Worm (Caenorhabditis elegans) whole organism, late embryonic: ENCODE data around the gene rnp-7.
A peak's percentile ranks its signal among the peaks of the same experiment; 100 is the strongest.

Source experiments
- C38D4.7 ChIP-seq: fragments of 200-800 bp; sonication (Bioruptor generic); optimal IDR thresholded peaks from 2 replicates; lab custom pipeline; 2018; ENCODE audit warnings: mild to moderate bottlenecking, missing genetic modification characterization, moderate library complexity, missing compliant biosample characterization
- ahr-1 ChIP-seq: sonication (generic microtip); optimal IDR thresholded peaks from 2 replicates; lab custom pipeline; 2016; ENCODE audit warnings: missing genetic modification characterization, missing compliant biosample characterization
- ama-1 ChIP-seq: fragments of 150-350 bp; optimal IDR thresholded peaks from 2 replicates; lab custom pipeline; 2014
- ceh-18 ChIP-seq: sonication (generic microtip); optimal IDR thresholded peaks from 2 replicates; lab custom pipeline; 2016; ENCODE audit warnings: missing genetic modification characterization, missing compliant biosample characterization
- ceh-31 ChIP-seq: sonication (generic microtip); optimal IDR thresholded peaks from 2 replicates; lab custom pipeline; 2016; ENCODE audit warnings: missing genetic modification characterization, missing compliant biosample characterization
- ceh-34 ChIP-seq: sonication (generic microtip); optimal IDR thresholded peaks from 2 replicates; lab custom pipeline; 2016; ENCODE audit warnings: mild to moderate bottlenecking, missing genetic modification characterization, missing compliant biosample characterization
- ceh-6 ChIP-seq: fragments of 200-800 bp; sonication (Bioruptor generic); optimal IDR thresholded peaks from 2 replicates; lab custom pipeline; 2018; ENCODE audit warnings: mild to moderate bottlenecking, missing genetic modification characterization, missing compliant biosample characterization
- ceh-9 ChIP-seq: sonication (generic microtip); optimal IDR thresholded peaks from 2 replicates; lab custom pipeline; 2016; ENCODE audit warnings: mild to moderate bottlenecking, missing genetic modification characterization, inconsistent platforms, missing compliant biosample characterization
- dve-1 ChIP-seq: sonication (generic microtip); optimal IDR thresholded peaks from 2 replicates; lab custom pipeline; 2017; ENCODE audit warnings: antibody characterized with exemption, mild to moderate bottlenecking, missing genetic modification characterization, missing compliant biosample characterization
- elt-2 ChIP-seq: sonication (generic microtip); optimal IDR thresholded peaks from 2 replicates; lab custom pipeline; 2016; ENCODE audit warnings: missing genetic modification reagents, missing genetic modification characterization, missing compliant biosample characterization
- elt-4 ChIP-seq: sonication (generic microtip); optimal IDR thresholded peaks from 2 replicates; lab custom pipeline; 2016; ENCODE audit warnings: missing genetic modification characterization, missing compliant biosample characterization
- ets-4 ChIP-seq: sonication (generic microtip); optimal IDR thresholded peaks from 2 replicates; lab custom pipeline; 2016; ENCODE audit warnings: missing genetic modification characterization, missing compliant biosample characterization
- eyg-1 ChIP-seq: sonication (generic microtip); optimal IDR thresholded peaks from 2 replicates; lab custom pipeline; 2016; ENCODE audit warnings: missing genotype, missing genetic modification characterization, missing compliant biosample characterization
- fkh-10 ChIP-seq: fragments of 150-350 bp; optimal IDR thresholded peaks from 2 replicates; lab custom pipeline; 2014; ENCODE audit warnings: missing biosample characterization, missing genetic modification reagents, missing genetic modification characterization
- gmeb-2 ChIP-seq: sonication (generic microtip); optimal IDR thresholded peaks from 2 replicates; lab custom pipeline; 2016; ENCODE audit warnings: missing genetic modification characterization, inconsistent platforms, missing compliant biosample characterization
- hlh-13 ChIP-seq: fragments of 200-800 bp; sonication (Bioruptor generic); optimal IDR thresholded peaks from 2 replicates; lab custom pipeline; 2018; ENCODE audit warnings: mild to moderate bottlenecking, missing genetic modification characterization, missing compliant biosample characterization
- hlh-30 ChIP-seq: sonication (generic microtip); optimal IDR thresholded peaks from 2 replicates; lab custom pipeline; 2017; ENCODE audit warnings: antibody characterized with exemption, missing genetic modification characterization, missing compliant biosample characterization; ENCODE audit not compliant: insufficient read depth
- hlh-8 ChIP-seq: sonication (generic microtip); optimal IDR thresholded peaks from 2 replicates; lab custom pipeline; 2016; ENCODE audit warnings: missing genotype, missing genetic modification characterization, missing compliant biosample characterization
- lim-6 ChIP-seq: sonication (generic microtip); optimal IDR thresholded peaks from 2 replicates; lab custom pipeline; 2016; ENCODE audit warnings: missing genetic modification characterization, missing compliant biosample characterization
- lin-11 ChIP-seq: fragments of 200-800 bp; sonication (Bioruptor generic); optimal IDR thresholded peaks from 2 replicates; lab custom pipeline; 2018; ENCODE audit warnings: mild to moderate bottlenecking, missing genetic modification characterization, missing compliant biosample characterization
- madf-2 ChIP-seq: sonication (generic microtip); optimal IDR thresholded peaks from 2 replicates; lab custom pipeline; 2017; ENCODE audit warnings: missing genetic modification characterization, missing compliant biosample characterization
- nfya-1 ChIP-seq: sonication (generic microtip); optimal IDR thresholded peaks from 2 replicates; lab custom pipeline; 2017; ENCODE audit warnings: missing genetic modification characterization, mild to moderate bottlenecking, missing compliant biosample characterization, antibody characterized with exemption, moderate library complexity
- npax-4 ChIP-seq: sonication (generic microtip); optimal IDR thresholded peaks from 2 replicates; lab custom pipeline; 2016; ENCODE audit warnings: missing genetic modification characterization, missing compliant biosample characterization
- pag-3 ChIP-seq: sonication (generic microtip); optimal IDR thresholded peaks from 2 replicates; lab custom pipeline; 2016; ENCODE audit warnings: missing compliant biosample characterization, missing genetic modification characterization, borderline replicate concordance
- pax-1 ChIP-seq: fragments of 150-350 bp; optimal IDR thresholded peaks from 2 replicates; lab custom pipeline; 2014; ENCODE audit warnings: missing biosample characterization, missing genetic modification characterization
- pha-2 ChIP-seq: sonication (generic microtip); optimal IDR thresholded peaks from 2 replicates; lab custom pipeline; 2017; ENCODE audit warnings: mild to moderate bottlenecking, missing genetic modification characterization, missing compliant biosample characterization
- pros-1 ChIP-seq: fragments of 150-350 bp; optimal IDR thresholded peaks from 2 replicates; lab custom pipeline; 2014; ENCODE audit warnings: missing biosample characterization, missing genetic modification reagents, missing genetic modification characterization
- rnt-1 ChIP-seq: sonication (generic microtip); optimal IDR thresholded peaks from 2 replicates; lab custom pipeline; 2016; ENCODE audit warnings: missing genetic modification characterization, missing compliant biosample characterization
- sdc-2 ChIP-seq: sonication (generic microtip); optimal IDR thresholded peaks from 2 replicates; lab custom pipeline; 2016; ENCODE audit warnings: missing genotype, missing genetic modification characterization, missing compliant biosample characterization
- syd-9 ChIP-seq: sonication (generic microtip); optimal IDR thresholded peaks from 2 replicates; lab custom pipeline; 2016; ENCODE audit warnings: mild to moderate bottlenecking, missing genetic modification characterization, moderate library complexity, missing compliant biosample characterization
- tbx-2 ChIP-seq: sonication (generic microtip); optimal IDR thresholded peaks from 2 replicates; lab custom pipeline; 2016; ENCODE audit warnings: missing genetic modification characterization, missing compliant biosample characterization
- tbx-7 ChIP-seq: sonication (generic microtip); optimal IDR thresholded peaks from 2 replicates; lab custom pipeline; 2016; ENCODE audit warnings: missing genotype, missing genetic modification characterization, missing compliant biosample characterization
- ttx-3 ChIP-seq: sonication (generic microtip); optimal IDR thresholded peaks from 2 replicates; lab custom pipeline; 2016; ENCODE audit warnings: missing genetic modification reagents, missing genetic modification characterization, missing compliant biosample characterization
- unc-42 ChIP-seq: sonication (generic microtip); optimal IDR thresholded peaks from 2 replicates; lab custom pipeline; 2016; ENCODE audit warnings: missing genotype, missing genetic modification characterization, missing compliant biosample characterization
- unc-86 ChIP-seq: sonication (generic microtip); optimal IDR thresholded peaks from 2 replicates; lab custom pipeline; 2016; ENCODE audit warnings: missing genetic modification characterization, missing compliant biosample characterization

The rnp-7 gene

ce11 chrIII:7161055-7161454 lies at the start of gene rnp-7:
Gene rnp-7 (minus strand): TSS chrIII:7161155.
- TF ChIP-seq unc-86 (tag; lab: Kevin White, UChicago) = no peak
- TF ChIP-seq ceh-31 (tag; lab: Kevin White, UChicago) = no peak
- TF ChIP-seq gmeb-2 (tag; lab: Kevin White, UChicago) = no peak
- no peak for TF ChIP-seq sdc-2
- TF ChIP-seq, all 69 proteins: peak for 0

- TF ChIP-seq C38D4.7 (GFP tag; lab: Kevin White, UChicago) (no peak), hlh-13 (GFP tag; lab: Kevin White, UChicago) (no peak), ceh-9 (no peak), hlh-8 (tag; lab: Kevin White, UChicago) (no peak), eyg-1 (tag; lab: Kevin White, UChicago) (no peak), ahr-1 (tag; lab: Kevin White, UChicago) (no peak), hlh-30 (tag; lab: Kevin White, UChicago) (no peak), ceh-34 (tag; lab: Kevin White, UChicago) (no peak), ttx-3 (no peak), ets-4 (tag; lab: Kevin White, UChicago) (no peak), unc-86 (tag; lab: Kevin White, UChicago) (no peak), fkh-10 (GFP tag; lab: Kevin White, UChicago) (no peak), ama-1 (lab: Kevin White, UChicago) (no peak), tbx-7 (tag; lab: Kevin White, UChicago) (no peak), pag-3 (tag; lab: Kevin White, UChicago) (no peak), sdc-2 (no peak), ceh-18 (tag; lab: Kevin White, UChicago) (no peak), lin-11 (tag; lab: Kevin White, UChicago) (no peak), ceh-6 (GFP tag; lab: Kevin White, UChicago) (no peak)
These were observed 49.5 kb upstream of the rnp-7 start for ce11 chrIII:7210486-7210885.

- TF ChIP-seq rnt-1 (tag; lab: Kevin White, UChicago) (no peak), hlh-8 (tag; lab: Kevin White, UChicago) (no peak), ttx-3 (no peak), dve-1 (tag; lab: Kevin White, UChicago) (no peak), nfya-1 (tag; lab: Kevin White, UChicago) (no peak), madf-2 (no peak)
These were observed 48.8 kb upstream of the rnp-7 start, which contains the start of gene R151.2 for ce11 chrIII:7209721-7210120. Gene R151.2 (plus strand): TSS chrIII:7209967.

ce11 chrIII:7207903-7208497 lies 47.0 kb upstream of the rnp-7 start, which contains the start of gene rpl-6:
Gene rpl-6 (plus strand): TSS chrIII:7208447.
- TF ChIP-seq fkh-10 (GFP tag; lab: Kevin White, UChicago) (no peak), syd-9 (tag; lab: Kevin White, UChicago) (no peak), dve-1 (tag; lab: Kevin White, UChicago) (no peak), elt-4 (tag; lab: Kevin White, UChicago) (no peak), elt-2 (tag; lab: Kevin White, UChicago) (peak; percentile 42), pha-2 (tag; lab: Kevin White, UChicago) (peak; percentile 4), nfya-1 (tag; lab: Kevin White, UChicago) (peak; percentile 93), pax-1 (tag; lab: Kevin White, UChicago) (peak; percentile 57), ceh-34 (tag; lab: Kevin White, UChicago) (peak; percentile 1), ceh-31 (tag; lab: Kevin White, UChicago) (peak; percentile 34), tbx-2 (tag; lab: Kevin White, UChicago) (peak; percentile 23), unc-42 (tag; lab: Kevin White, UChicago) (peak; percentile 12), pros-1 (tag; lab: Kevin White, UChicago) (no peak), gmeb-2 (tag; lab: Kevin White, UChicago) (no peak), C38D4.7 (GFP tag; lab: Kevin White, UChicago) (no peak), lim-6 (tag; lab: Kevin White, UChicago) (no peak), npax-4 (tag; lab: Kevin White, UChicago) (no peak)
